Worm (Caenorhabditis elegans): Measurements from ENCODE around the gene nhr-134.

ce11 chrV:2201240-2201639, 29.8 kb upstream of the nhr-134 start, which contains the start of gene cyp-32B1:
- TF ChIP-seq isw-1 (GFP tag; IDR thresholded peaks at IDR 0.05) (no peak), lin-39 (tag; optimal IDR thresholded peaks at IDR 0.05) (no peak), nhr-85 (tag) (no peak), mef-2 (tag; optimal IDR thresholded peaks at IDR 0.05) (no peak), nhr-76 (tag; optimal IDR thresholded peaks at IDR 0.05) (no peak), C16A3.4 (tag; optimal IDR thresholded peaks at IDR 0.05) (no peak), lir-3 (tag; optimal IDR thresholded peaks at IDR 0.05; ENCODE audit: poor library complexity) (no peak), ztf-4 (tag; optimal IDR thresholded peaks at IDR 0.05) (no peak), efl-1 (optimal IDR thresholded peaks at IDR 0.05) (no peak), efl-1 (GFP tag; optimal IDR thresholded peaks at IDR 0.05 in 1 of 2) (no peak), ceh-82 (tag; optimal IDR thresholded peaks at IDR 0.05) (no peak)
